Fruit fly (Drosophila melanogaster) S2 (cell line): Measurements from ENCODE around the gene mtTFB1.

Experiments
- CG8478 ChIP-seq: fragments of >200 bp; optimal IDR thresholded peaks from 2 replicates; lab custom pipeline; 2018
- CTCF ChIP-seq, 2 experiments: fragments of >200 bp; optimal IDR thresholded peaks; 2 replicates each; lab custom pipeline; 2018

DNA sequence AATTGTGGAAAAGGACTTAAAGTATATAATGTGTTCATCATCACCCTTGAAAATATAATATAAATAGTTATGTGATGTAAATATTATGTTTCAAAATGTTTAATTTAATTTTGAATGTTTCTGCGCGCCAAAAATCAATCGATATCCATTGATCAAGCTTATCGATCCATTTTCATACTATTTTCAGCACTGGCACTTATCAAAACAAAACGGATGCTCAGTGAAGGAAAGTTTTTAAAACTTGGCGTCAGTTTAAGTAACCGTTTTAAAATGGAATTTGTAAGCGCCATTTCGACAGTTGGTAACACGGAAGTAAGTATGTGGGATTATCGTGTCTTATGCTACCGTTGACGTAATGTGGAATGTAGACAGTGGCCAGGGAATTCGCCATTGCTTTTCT lies 19.4 kb downstream of the mtTFB1 start, which contains the start of gene sunn:
- no peak for TF ChIP-seq CG8478
- TF ChIP-seq CTCF (optimal IDR thresholded peaks at IDR 0.05; lab: Kevin White, UChicago): no peak
